Fruit fly (Drosophila melanogaster): ENCODE measurements around the gene CG11262.

Gene CG11262

dm6 chr3L:13040849-13041248 lies 45.9 kb downstream of the CG11262 start:
- peak; percentile 84 for TF ChIP-seq Myb (GFP tag; optimal IDR thresholded peaks at IDR 0.05)
- TF ChIP-seq wek (GFP tag; optimal IDR thresholded peaks at IDR 0.05) = peak; percentile 94
- TF ChIP-seq CG2116 (GFP tag; optimal IDR thresholded peaks at IDR 0.05) = peak; percentile 97
- no peak for TF ChIP-seq CG18476 (GFP tag; optimal IDR thresholded peaks at IDR 0.05)
- TF ChIP-seq trem (tag; optimal IDR thresholded peaks at IDR 0.05) = peak; percentile 25
- no peak for TF ChIP-seq Max (GFP tag; optimal IDR thresholded peaks at IDR 0.05)
- peak; percentile 38 for TF ChIP-seq CG1603 (tag; optimal IDR thresholded peaks at IDR 0.05)
- TF ChIP-seq Dp (GFP tag; optimal IDR thresholded peaks at IDR 0.05) = peak; percentile 91
- TF ChIP-seq BEAF-32 (GFP tag; optimal IDR thresholded peaks at IDR 0.05) = peak; percentile 8
- peak; percentile 76 for TF ChIP-seq Dref (GFP tag; IDR thresholded peaks at IDR 0.05)
- TF ChIP-seq vfl (GFP tag; optimal IDR thresholded peaks at IDR 0.05) = no peak
- peak; percentile 9 for TF ChIP-seq CG15514 (GFP tag; optimal IDR thresholded peaks at IDR 0.05)
- peak; percentile 18; the same call in 1 of the 2 replicates for TF ChIP-seq bbx (GFP tag; IDR thresholded peaks at IDR 0.05; ENCODE audit: partially characterized antibody)
- peak; percentile 27 for TF ChIP-seq nerfin-1 (tag; optimal IDR thresholded peaks at IDR 0.05)
- TF ChIP-seq CG2712 (tag; optimal IDR thresholded peaks at IDR 0.05) = peak; percentile 9
- TF ChIP-seq D19A (tag; optimal IDR thresholded peaks at IDR 0.05) = peak; percentile 62
- peak; percentile 12 for TF ChIP-seq gem (tag; optimal IDR thresholded peaks at IDR 0.05)
- peak; percentile 86 for TF ChIP-seq CG7928 (GFP tag; optimal IDR thresholded peaks at IDR 0.05)
- 0 out of 4 replicates have a peak, but pooled peaks have one; percentile 11 for TF ChIP-seq Dll (GFP tag; IDR thresholded peaks at IDR 0.05; ENCODE audit: partially characterized antibody)
- peak; percentile 36 for TF ChIP-seq CG17802 (tag; optimal IDR thresholded peaks at IDR 0.05)
- no peak for TF ChIP-seq Gsc (GFP tag; IDR thresholded peaks at IDR 0.05)
- TF ChIP-seq ssp (GFP tag; IDR thresholded peaks at IDR 0.05) = 0 out of 2 replicates have a peak, but pooled peaks have one; percentile 5
- peak; percentile 47 for TF ChIP-seq abd-A (tag; optimal IDR thresholded peaks at IDR 0.05)
- peak; percentile 93 for TF ChIP-seq E2f2 (GFP tag; IDR thresholded peaks at IDR 0.05)
- TF ChIP-seq bowl (GFP tag; IDR thresholded peaks at IDR 0.05) = no peak
- no peak for TF ChIP-seq run (tag; optimal IDR thresholded peaks at IDR 0.05)
- peak; percentile 68 for TF ChIP-seq pzg (GFP tag; optimal IDR thresholded peaks at IDR 0.05)
- TF ChIP-seq CG32767 (GFP tag; IDR thresholded peaks at IDR 0.05) = peak; percentile 40; the same call in 1 of the 2 replicates
- TF ChIP-seq wdn (GFP tag; IDR thresholded peaks at IDR 0.05) = no peak
- TF ChIP-seq mam (GFP tag; optimal IDR thresholded peaks at IDR 0.05) = no peak
- peak; percentile 47 for TF ChIP-seq stwl (tag; optimal IDR thresholded peaks at IDR 0.05)
- TF ChIP-seq lbe (GFP tag; optimal IDR thresholded peaks at IDR 0.05) = no peak
- TF ChIP-seq gfzf (GFP tag; optimal IDR thresholded peaks at IDR 0.05) = peak; percentile 30

dm6 chr3L:13041292-13042067 lies 46.5 kb downstream of the CG11262 start, which contains the start of gene RpS4:
Gene RpS4 (plus strand): TSS chr3L:13041756.
- peak; percentile 81 for TF ChIP-seq Atf6 (GFP tag; IDR thresholded peaks at IDR 0.05)
- TF ChIP-seq Rfx (GFP tag; IDR thresholded peaks at IDR 0.05) = peak; percentile 93
- peak; percentile 64 for TF ChIP-seq maf-S (GFP tag; optimal IDR thresholded peaks at IDR 0.05)
- TF ChIP-seq Bteb2 (GFP tag; optimal IDR thresholded peaks at IDR 0.05) = peak; percentile 72
- TF ChIP-seq CG6254 (GFP tag; optimal IDR thresholded peaks at IDR 0.05) = peak; percentile 88
- 0 out of 2 replicates have a peak, but pooled peaks have one; percentile 32 for TF ChIP-seq Scr (GFP tag; IDR thresholded peaks at IDR 0.05; ENCODE audit: partially characterized antibody)
- peak; percentile 76 for TF ChIP-seq CG16863 (GFP tag; optimal IDR thresholded peaks at IDR 0.05)
- TF ChIP-seq NfI (GFP tag; optimal IDR thresholded peaks at IDR 0.05) = peak; percentile 96
- TF ChIP-seq Elba2 (GFP tag; optimal IDR thresholded peaks at IDR 0.05) = peak; percentile 38
- TF ChIP-seq tgo (GFP tag; IDR thresholded peaks at IDR 0.05) = peak; percentile 78
- TF ChIP-seq CG6813 (GFP tag; optimal IDR thresholded peaks at IDR 0.05) = peak; percentile 97
- TF ChIP-seq CG1602 (GFP tag; optimal IDR thresholded peaks at IDR 0.05) = peak; percentile 59
- TF ChIP-seq en (GFP tag; optimal IDR thresholded peaks at IDR 0.05) = peak; percentile 82
- TF ChIP-seq dmrt99B (tag; optimal IDR thresholded peaks at IDR 0.05) = peak; percentile 78
- peak; percentile 69 for TF ChIP-seq luna (GFP tag; optimal IDR thresholded peaks at IDR 0.05)
- TF ChIP-seq CG11456 (GFP tag; IDR thresholded peaks at IDR 0.05) = peak; percentile 95
- peak; percentile 72 for TF ChIP-seq CG14710 (tag; optimal IDR thresholded peaks at IDR 0.05)

Measured in whole organism, embryonic.